Fruit fly (Drosophila melanogaster): Measurements from ENCODE around the gene CG14042.

The CG14042 gene

dm6 chr2L:5004677-5005463, 32.6 kb upstream of the CG14042 start (continued):
- TF ChIP-seq CoRest (tag; optimal IDR thresholded peaks at IDR 0.05) (peak; percentile 94), disco-r (GFP tag; optimal IDR thresholded peaks at IDR 0.05) (peak; percentile 86), CG15479 (GFP tag; optimal IDR thresholded peaks at IDR 0.05) (no peak), NK7.1 (GFP tag; optimal IDR thresholded peaks at IDR 0.05) (peak; percentile 91), Bdp1 (GFP tag; optimal IDR thresholded peaks at IDR 0.05) (peak; percentile 89), CG8290 (GFP tag; optimal IDR thresholded peaks at IDR 0.05) (peak; percentile 77), CG8290 (tag; optimal IDR thresholded peaks at IDR 0.05) (peak; percentile 34 to 74), CG6683 (GFP tag; optimal IDR thresholded peaks at IDR 0.05) (peak; percentile 93), CG12744 (GFP tag; optimal IDR thresholded peaks at IDR 0.05) (peak; percentile 95), stwl (tag; optimal IDR thresholded peaks at IDR 0.05) (peak; percentile 20), CG14860 (GFP tag; IDR thresholded peaks at IDR 0.05; ENCODE audit: partially characterized antibody) (no peak), so (GFP tag; IDR thresholded peaks at IDR 0.05) (peak; percentile 96), Sox102F (GFP tag; optimal IDR thresholded peaks at IDR 0.05) (peak; percentile 94), bsh (GFP tag; optimal IDR thresholded peaks at IDR 0.05) (peak; percentile 61 to 95), mam (GFP tag; optimal IDR thresholded peaks at IDR 0.05) (peak; percentile 98), wek (GFP tag; optimal IDR thresholded peaks at IDR 0.05) (peak; percentile 44), CG33213 (GFP tag; optimal IDR thresholded peaks at IDR 0.05) (peak; percentile 93), BEAF-32 (GFP tag; optimal IDR thresholded peaks at IDR 0.05) (peak; percentile 6), Dek (tag; optimal IDR thresholded peaks at IDR 0.05) (peak; percentile 96), HLH54F (GFP tag; optimal IDR thresholded peaks at IDR 0.05) (peak; percentile 95), Dp (GFP tag; optimal IDR thresholded peaks at IDR 0.05) (no peak), PHDP (tag; optimal IDR thresholded peaks at IDR 0.05) (peak; percentile 96), chif (GFP tag; optimal IDR thresholded peaks at IDR 0.05) (peak; percentile 93 to 94), trem (tag; optimal IDR thresholded peaks at IDR 0.05) (peak; percentile 74), insv (GFP tag; optimal IDR thresholded peaks at IDR 0.05) (peak; percentile 9 to 58), Ssrp (tag; optimal IDR thresholded peaks at IDR 0.05) (peak; percentile 89), CG9727 (GFP tag; optimal IDR thresholded peaks at IDR 0.05) (peak; percentile 93), HLH3B (GFP tag; IDR thresholded peaks at IDR 0.05) (peak; percentile 97), Bgb (GFP tag; IDR thresholded peaks at IDR 0.05; ENCODE audit: partially characterized antibody) (no peak), CG11723 (GFP tag; optimal IDR thresholded peaks at IDR 0.05) (peak; percentile 87), CrebB (tag; optimal IDR thresholded peaks at IDR 0.05) (peak; percentile 92), cato (GFP tag; optimal IDR thresholded peaks at IDR 0.05; ENCODE audit: borderline replicate concordance) (peak; percentile 77), hb (GFP tag; IDR thresholded peaks at IDR 0.05; ENCODE audit: partially characterized antibody) (no peak), Camta (GFP tag; optimal IDR thresholded peaks at IDR 0.05) (peak; percentile 92), CG10267 (tag; optimal IDR thresholded peaks at IDR 0.05) (peak; percentile 85), CG32767 (GFP tag; IDR thresholded peaks at IDR 0.05) (peak; percentile 93), Gug (GFP tag; IDR thresholded peaks at IDR 0.05) (peak; percentile 97), CG12104 (GFP tag; optimal IDR thresholded peaks at IDR 0.05) (peak; percentile 89), ac (GFP tag; optimal IDR thresholded peaks at IDR 0.05) (peak; percentile 27), Dad (GFP tag; optimal IDR thresholded peaks at IDR 0.05) (peak; percentile 94), CG12769 (tag; optimal IDR thresholded peaks at IDR 0.05) (peak; percentile 95), ham (GFP tag; IDR thresholded peaks at IDR 0.05) (peak; percentile 75; the same call in 1 of the 2 replicates), ara (GFP tag; IDR thresholded peaks at IDR 0.05) (peak; percentile 92), CG18599 (GFP tag; optimal IDR thresholded peaks at IDR 0.05) (peak; percentile 99), wor (GFP tag; IDR thresholded peaks at IDR 0.05) (peak; percentile 90), br (optimal IDR thresholded peaks at IDR 0.05) (no peak), CG4360 (GFP tag; IDR thresholded peaks at IDR 0.05) (peak; percentile 63), p53 (GFP tag; optimal IDR thresholded peaks at IDR 0.05) (peak; percentile 89), gfzf (GFP tag; optimal IDR thresholded peaks at IDR 0.05) (peak; percentile 11)
